ENCODE assay signal across 4 fruit fly cellular contexts in genomic region chr3R:15292241-15293004, dm6.
TF ChIP-seq lines count a peak whose summit lies in the region.

No protein-coding gene starts in this region.

- no peak for TF ChIP-seq CTCF in whole organism, embryonic (GFP tag; optimal IDR thresholded peaks at IDR 0.05; lab: Kevin White, UChicago)

TF ChIP-seq in whole organism, adult, 20 proteins besides CTCF, POLR2A, EP300 and RAD21:
- TF ChIP-seq Hr96 (GFP tag; optimal IDR thresholded peaks at IDR 0.05; lab: Kevin White, UChicago): no peak
- TF ChIP-seq pad (GFP tag; optimal IDR thresholded peaks at IDR 0.05; lab: Kevin White, UChicago): peak; percentile 81
- TF ChIP-seq Clk (GFP tag; optimal IDR thresholded peaks at IDR 0.05; lab: Kevin White, UChicago): peak; percentile 5
- no peak for TF ChIP-seq CG1620 (GFP tag; optimal IDR thresholded peaks at IDR 0.05; lab: Kevin White, UChicago)
- no peak for TF ChIP-seq cnc (optimal IDR thresholded peaks at IDR 0.05; lab: Kevin White, UChicago)
- TF ChIP-seq kay (GFP tag; lab: Kevin White, UChicago; ENCODE audit: borderline replicate concordance): peak; percentile 35

TF ChIP-seq in whole organism, embryonic, 481 proteins besides CTCF, POLR2A, EP300 and RAD21 (continues in another document):
- TF ChIP-seq NfI (GFP tag; optimal IDR thresholded peaks at IDR 0.05; lab: Kevin White, UChicago) (peak; percentile 27), Myb (GFP tag; optimal IDR thresholded peaks at IDR 0.05; lab: Kevin White, UChicago) (peak; percentile 19), her (GFP tag; optimal IDR thresholded peaks at IDR 0.05; lab: Kevin White, UChicago) (no peak), Mad (GFP tag; optimal IDR thresholded peaks at IDR 0.05; lab: Kevin White, UChicago) (no peak), Opbp (GFP tag; IDR thresholded peaks at IDR 0.05; lab: Robert Waterston, UW; ENCODE audit: partially characterized antibody) (no peak), CG1603 (tag; optimal IDR thresholded peaks at IDR 0.05; lab: Kevin White, UChicago) (peak; percentile 35), CG17829 (tag; optimal IDR thresholded peaks at IDR 0.05; lab: Kevin White, UChicago) (peak; percentile 9), CG10979 (tag; optimal IDR thresholded peaks at IDR 0.05; lab: Kevin White, UChicago) (no peak), pnt (GFP tag; optimal IDR thresholded peaks at IDR 0.05; lab: Kevin White, UChicago) (peak; percentile 20), CG11723 (GFP tag; optimal IDR thresholded peaks at IDR 0.05; lab: Kevin White, UChicago) (peak; percentile 8), gem (tag; optimal IDR thresholded peaks at IDR 0.05; lab: Kevin White, UChicago) (peak; percentile 43), pum (GFP tag; optimal IDR thresholded peaks at IDR 0.05; lab: Kevin White, UChicago) (peak; percentile 33), CG13624 (GFP tag; optimal IDR thresholded peaks at IDR 0.05; lab: Kevin White, UChicago) (peak; percentile 16), dpn (GFP tag; optimal IDR thresholded peaks at IDR 0.05; lab: Kevin White, UChicago) (peak; percentile 17 to 39), crp (GFP tag; optimal IDR thresholded peaks at IDR 0.05; lab: Kevin White, UChicago) (no peak), Atf3 (GFP tag; optimal IDR thresholded peaks at IDR 0.05; lab: Kevin White, UChicago) (peak; percentile 47), maf-S (GFP tag; optimal IDR thresholded peaks at IDR 0.05; lab: Kevin White, UChicago) (no peak), CG1832 (GFP tag; optimal IDR thresholded peaks at IDR 0.05; lab: Kevin White, UChicago) (no peak), hth (optimal IDR thresholded peaks at IDR 0.05; lab: Kevin White, UChicago) (no peak), CrebB (tag; optimal IDR thresholded peaks at IDR 0.05; lab: Kevin White, UChicago) (no peak), Xbp1 (GFP tag; optimal IDR thresholded peaks at IDR 0.05; lab: Kevin White, UChicago) (peak; percentile 28), onecut (GFP tag; IDR thresholded peaks at IDR 0.05; lab: Robert Waterston, UW) (peak; percentile 42), oc (tag; optimal IDR thresholded peaks at IDR 0.05; lab: Kevin White, UChicago) (peak; percentile 77), CG9817 (tag; optimal IDR thresholded peaks at IDR 0.05; lab: Kevin White, UChicago) (peak; percentile 46), Atf-2 (GFP tag; optimal IDR thresholded peaks at IDR 0.05; lab: Kevin White, UChicago) (peak; percentile 48), gcm (GFP tag; optimal IDR thresholded peaks at IDR 0.05; lab: Kevin White, UChicago) (peak; percentile 2), luna (GFP tag; optimal IDR thresholded peaks at IDR 0.05; lab: Kevin White, UChicago) (no peak), lab (GFP tag; optimal IDR thresholded peaks at IDR 0.05; lab: Kevin White, UChicago) (peak; percentile 45), CG30403 (GFP tag; optimal IDR thresholded peaks at IDR 0.05; lab: Kevin White, UChicago) (peak; percentile 1)

TF ChIP-seq in whole organism, prepupa, 60 proteins besides CTCF, POLR2A, EP300 and RAD21:
- TF ChIP-seq Sox102F (GFP tag; optimal IDR thresholded peaks at IDR 0.05; lab: Kevin White, UChicago) (no peak), Hr39 (GFP tag; optimal IDR thresholded peaks at IDR 0.05; lab: Kevin White, UChicago) (peak; percentile 1), vri (GFP tag; optimal IDR thresholded peaks at IDR 0.05; lab: Kevin White, UChicago) (peak; percentile 93), Eip78C (GFP tag; lab: Kevin White, UChicago) (peak; percentile 4), Hr38 (GFP tag; optimal IDR thresholded peaks at IDR 0.05; lab: Kevin White, UChicago) (no peak)

TF ChIP-seq in whole organism, wandering third instar larva, 38 proteins besides CTCF, POLR2A, EP300 and RAD21:
- TF ChIP-seq Vsx2 (GFP tag; optimal IDR thresholded peaks at IDR 0.05; lab: Kevin White, UChicago; ENCODE audit: partially characterized antibody) (no peak), ey (GFP tag; optimal IDR thresholded peaks at IDR 0.05; lab: Kevin White, UChicago) (no peak), CrebA (GFP tag; optimal IDR thresholded peaks at IDR 0.05; lab: Kevin White, UChicago; ENCODE audit: borderline replicate concordance) (no peak), foxo (GFP tag; optimal IDR thresholded peaks at IDR 0.05; lab: Kevin White, UChicago) (peak in 1 of 2 experiments; percentile 40), N (GFP tag; optimal IDR thresholded peaks at IDR 0.05; lab: Kevin White, UChicago) (no peak), Rel (GFP tag; optimal IDR thresholded peaks at IDR 0.05; lab: Kevin White, UChicago) (no peak), Rel (tag; optimal IDR thresholded peaks at IDR 0.05; lab: Kevin White, UChicago) (no peak), Sp1 (GFP tag; optimal IDR thresholded peaks at IDR 0.05; lab: Kevin White, UChicago) (no peak), Hr83 (GFP tag; optimal IDR thresholded peaks at IDR 0.05; lab: Kevin White, UChicago; ENCODE audit: poor library complexity, severe bottlenecking) (no peak), dl (GFP tag; optimal IDR thresholded peaks at IDR 0.05; lab: Kevin White, UChicago; ENCODE audit: insufficient read depth in 1 of 2, partially characterized antibody in 2 of 2) (no peak), br (GFP tag; optimal IDR thresholded peaks at IDR 0.05; lab: Kevin White, UChicago) (no peak), dsf (GFP tag; optimal IDR thresholded peaks at IDR 0.05; lab: Kevin White, UChicago; ENCODE audit: borderline replicate concordance) (no peak), Dfd (GFP tag; optimal IDR thresholded peaks at IDR 0.05; lab: Kevin White, UChicago) (peak; percentile 94)
